Worm (Caenorhabditis elegans) whole organism, L3 larva: ENCODE results near the gene arx-4.

Source experiments
- egl-5 ChIP-seq: fragments of 150-350 bp; optimal IDR thresholded peaks from 2 replicates; lab custom pipeline; 2017; ENCODE audit warnings: missing biosample characterization, missing genetic modification reagents, missing genetic modification characterization, inconsistent platforms
- nhr-43 ChIP-seq: sonication (generic microtip); optimal IDR thresholded peaks from 2 replicates; lab custom pipeline; 2016; ENCODE audit warnings: mild to moderate bottlenecking, missing genetic modification characterization, missing compliant biosample characterization; ENCODE audit not compliant: poor library complexity, severe bottlenecking

Gene arx-4

DNA sequence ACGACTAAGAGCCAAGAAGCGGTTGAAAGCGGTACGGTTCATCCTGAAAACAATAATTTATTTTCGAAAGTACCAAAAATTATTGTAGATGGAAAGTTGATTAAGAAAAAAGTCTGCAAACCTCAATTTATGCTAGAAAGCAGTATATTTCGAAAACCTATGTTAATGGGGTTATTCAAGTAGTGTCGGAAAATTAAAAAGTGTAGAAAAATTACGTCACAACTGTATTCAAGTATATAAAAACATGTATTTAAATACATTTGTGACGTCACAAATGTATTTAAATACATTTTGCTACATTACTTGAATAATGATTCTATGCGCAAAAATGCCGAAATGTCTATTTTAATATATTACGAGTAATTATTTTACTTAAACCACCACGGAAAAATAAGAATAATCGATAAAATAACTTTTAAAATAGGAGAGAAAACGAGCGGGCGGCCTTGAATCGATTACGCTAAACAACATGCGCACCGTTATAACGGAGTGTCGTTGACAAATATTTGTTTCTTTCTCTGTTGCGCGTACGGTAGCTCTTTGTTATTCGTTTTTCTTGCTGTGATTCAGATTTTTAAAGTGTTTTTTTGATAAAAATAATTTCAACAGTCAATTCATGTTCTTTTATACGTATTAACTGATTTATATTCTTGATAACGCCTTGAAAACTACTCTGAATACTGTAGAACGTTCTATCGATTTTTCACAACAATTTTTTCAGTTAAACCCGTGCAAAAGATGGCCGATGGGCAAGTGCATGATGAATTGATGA, 48.6 kb downstream of the arx-4 start, which contains the start of the genes F23H11.5 and bra-2 (continued):
- no peak for TF ChIP-seq egl-5
- TF ChIP-seq nhr-43 (tag; lab: Kevin White, UChicago), result no peak
